Fruit fly (Drosophila melanogaster) Kc167 (cell line): ENCODE data around the gene Pex3.

Experiments used
- Myc ChIP-seq: fragments of >200 bp; optimal IDR thresholded peaks from 2 replicates; lab custom pipeline; 2017; ENCODE audit warnings: missing external identifiers
- Sin3A ChIP-seq: fragments of >200 bp; optimal IDR thresholded peaks from 2 replicates; lab custom pipeline; 2018; ENCODE audit warnings: missing external identifiers
- insv ChIP-seq: fragments of >200 bp; optimal IDR thresholded peaks from 3 replicates; lab custom pipeline; 2018; ENCODE audit warnings: missing external identifiers
- psq ChIP-seq: fragments of >200 bp; optimal IDR thresholded peaks from 2 replicates; lab custom pipeline; 2017; ENCODE audit warnings: missing external identifiers

dm6 chr3L:15123736-15124135, 20.4 kb upstream of the Pex3 start:
- no peak for TF ChIP-seq Sin3A (lab: Kevin White, UChicago)
- no peak for TF ChIP-seq Myc (lab: Kevin White, UChicago)
- no peak for TF ChIP-seq insv
- no peak for TF ChIP-seq psq (lab: Kevin White, UChicago)
